Worm (Caenorhabditis elegans) whole organism, L4 larva: ENCODE data around the gene zig-11.
A peak's percentile ranks its signal among the peaks of the same experiment; 100 is the strongest.

ENCODE experiments used
- F10B5.3 ChIP-seq: sonication (generic microtip); optimal IDR thresholded peaks from 2 replicates; lab custom pipeline; 2016; ENCODE audit warnings: mild to moderate bottlenecking, missing genetic modification characterization, missing compliant biosample characterization
- Y48G9A.11 ChIP-seq: fragments of 200-800 bp; sonication (Bioruptor generic); IDR thresholded peaks from 2 replicates; pipeline ENCODE4 v1.3.6; 2022; ENCODE audit warnings: missing genetic modification reagents, missing genetic modification characterization, missing compliant biosample characterization
- Y5F2A.4 ChIP-seq: fragments of 200-800 bp; sonication (Bioruptor generic); optimal IDR thresholded peaks from 2 replicates; lab custom pipeline; 2018; ENCODE audit warnings: mild to moderate bottlenecking, missing genetic modification characterization, missing compliant biosample characterization
- ZK337.2 ChIP-seq: fragments of 200-800 bp; sonication (Bioruptor generic); IDR thresholded peaks from 2 replicates; pipeline ENCODE4 v1.3.6; 2022; ENCODE audit warnings: missing genetic modification reagents, missing genetic modification characterization, missing compliant biosample characterization
- aha-1 ChIP-seq: fragments of 150-350 bp; peaks from one replicate; lab custom pipeline; 2014; ENCODE audit warnings: missing biosample characterization, missing genetic modification characterization
- ama-1 ChIP-seq: fragments of 150-350 bp; optimal IDR thresholded peaks from 2 replicates; lab custom pipeline; 2014; ENCODE audit warnings: inconsistent platforms, mixed read lengths
- ceh-44 ChIP-seq: fragments of 200-800 bp; sonication (Bioruptor generic); IDR thresholded peaks from 2 replicates; pipeline ENCODE4 v1.3.6; 2022; ENCODE audit warnings: missing genetic modification reagents, missing genetic modification characterization, missing compliant biosample characterization
- daf-16 ChIP-seq, 3 experiments: sonication (generic microtip); optimal IDR thresholded peaks; 2 replicates each; lab custom pipeline; 2016 to 2017; ENCODE audit warnings: missing genetic modification characterization in 3 of 3, missing genetic modification reagents in 3 of 3, mild to moderate bottlenecking in 2 of 3, missing compliant biosample characterization in 2 of 3, missing biosample characterization in 1 of 3, moderate library complexity in 1 of 3
- daf-19 ChIP-seq: fragments of 200-800 bp; sonication (Bioruptor generic); conservative IDR thresholded peaks from 2 replicates; pipeline ENCODE4 v1.3.6; 2022; ENCODE audit warnings: missing genetic modification characterization, missing compliant biosample characterization
- dmd-6 ChIP-seq: fragments of 200-800 bp; sonication (Bioruptor generic); IDR thresholded peaks from 2 replicates; pipeline ENCODE4 v1.3.6; 2022; ENCODE audit warnings: missing genetic modification reagents, missing genetic modification characterization, missing compliant biosample characterization
- dpl-1 ChIP-seq: fragments of 150-350 bp; optimal IDR thresholded peaks from 2 replicates; lab custom pipeline; 2014; ENCODE audit warnings: missing biosample characterization, missing genetic modification reagents, missing genetic modification characterization
- duxl-1 ChIP-seq: sonication (generic microtip); optimal IDR thresholded peaks from 2 replicates; lab custom pipeline; 2016; ENCODE audit warnings: mild to moderate bottlenecking, missing genetic modification characterization, moderate library complexity, missing compliant biosample characterization; ENCODE audit not compliant: poor library complexity
- fkh-10 ChIP-seq: fragments of 150-350 bp; optimal IDR thresholded peaks from 2 replicates; lab custom pipeline; 2014; ENCODE audit warnings: missing biosample characterization, missing genetic modification reagents, missing genetic modification characterization
- fos-1 ChIP-seq: fragments of 150-350 bp; optimal IDR thresholded peaks from 2 replicates; lab custom pipeline; 2014; ENCODE audit warnings: missing biosample characterization, missing genetic modification characterization
- gei-8 ChIP-seq: fragments of 200-800 bp; sonication (Bioruptor generic); optimal IDR thresholded peaks from 2 replicates; lab custom pipeline; 2018; ENCODE audit warnings: mild to moderate bottlenecking, missing genetic modification characterization, missing compliant biosample characterization
- hif-1 ChIP-seq, 2 experiments: sonication (generic microtip); optimal IDR thresholded peaks; 2 replicates each; lab custom pipeline; 2016 to 2017; ENCODE audit warnings: missing compliant biosample characterization in 2 of 2, missing genetic modification characterization in 2 of 2, missing genetic modification reagents in 2 of 2, missing genotype in 2 of 2, mild to moderate bottlenecking in 1 of 2
- hlh-11 ChIP-seq: fragments of 200-800 bp; sonication (Bioruptor generic); optimal IDR thresholded peaks from 2 replicates; lab custom pipeline; 2018; ENCODE audit warnings: mild to moderate bottlenecking, missing genetic modification characterization, missing compliant biosample characterization
- hlh-30 ChIP-seq: sonication (generic microtip); optimal IDR thresholded peaks from 2 replicates; lab custom pipeline; 2017; ENCODE audit warnings: antibody characterized with exemption, mild to moderate bottlenecking, missing genetic modification characterization, missing compliant biosample characterization; ENCODE audit not compliant: insufficient read depth
- lsy-2 ChIP-seq, 2 experiments: fragments of 150-350 bp in 1 of 2; sonication (generic microtip) in 1 of 2; optimal IDR thresholded peaks; 2 replicates each; lab custom pipeline; 2014 to 2017; ENCODE audit warnings: missing biosample characterization in 2 of 2, missing genetic modification characterization in 2 of 2
- madf-5 ChIP-seq, 2 experiments: fragments of 200-800 bp; sonication (Bioruptor generic); IDR thresholded peaks; 2 replicates each; pipeline ENCODE4 v1.3.6; 2022; ENCODE audit warnings: missing compliant biosample characterization in 2 of 2, missing genetic modification characterization in 2 of 2
- madf-9 ChIP-seq: fragments of 200-800 bp; sonication (Bioruptor generic); conservative IDR thresholded peaks from 2 replicates; pipeline ENCODE4 v1.3.6; 2022; ENCODE audit warnings: missing genetic modification reagents, missing genetic modification characterization, missing compliant biosample characterization
- mdl-1 ChIP-seq, 2 experiments: fragments of 150-350 bp in 1 of 2; sonication (generic microtip) in 1 of 2; optimal IDR thresholded peaks; 2 replicates each; lab custom pipeline; 2014 to 2017; ENCODE audit warnings: missing biosample characterization in 2 of 2, missing genetic modification characterization in 2 of 2
- mep-1 ChIP-seq: fragments of 150-350 bp; sonication (generic microtip); optimal IDR thresholded peaks from 3 replicates; lab custom pipeline; 2014; ENCODE audit warnings: missing biosample characterization, missing genetic modification characterization
- mes-2 ChIP-seq: sonication (generic microtip); optimal IDR thresholded peaks from 2 replicates; lab custom pipeline; 2016; ENCODE audit warnings: missing genotype, mild to moderate bottlenecking, missing genetic modification characterization, missing compliant biosample characterization; ENCODE audit not compliant: poor library complexity, severe bottlenecking
- mxl-3 ChIP-seq: fragments of 200-800 bp; sonication (Bioruptor generic); optimal IDR thresholded peaks from 2 replicates; lab custom pipeline; 2018; ENCODE audit warnings: mild to moderate bottlenecking, missing genetic modification characterization, missing compliant biosample characterization
- nhr-10 ChIP-seq: fragments of 150-350 bp; optimal IDR thresholded peaks from 2 replicates; lab custom pipeline; 2014; ENCODE audit warnings: missing biosample characterization, missing genetic modification characterization
- nhr-28 ChIP-seq: fragments of 150-350 bp; optimal IDR thresholded peaks from 2 replicates; lab custom pipeline; 2014; ENCODE audit warnings: missing biosample characterization, missing genetic modification characterization
- nhr-6 ChIP-seq: fragments of 150-350 bp; optimal IDR thresholded peaks from 2 replicates; lab custom pipeline; 2014; ENCODE audit warnings: missing biosample characterization, missing genetic modification characterization
- nhr-77 ChIP-seq: fragments of 150-350 bp; optimal IDR thresholded peaks from 2 replicates; lab custom pipeline; 2014; ENCODE audit warnings: missing biosample characterization, missing genetic modification characterization
- pqm-1 ChIP-seq: sonication (generic microtip); optimal IDR thresholded peaks from 2 replicates; lab custom pipeline; 2017; ENCODE audit warnings: missing biosample characterization, missing genetic modification characterization
- rbr-2 ChIP-seq: sonication (generic microtip); optimal IDR thresholded peaks from 2 replicates; lab custom pipeline; 2016; ENCODE audit warnings: missing genotype, missing genetic modification characterization, missing compliant biosample characterization
- spr-1 ChIP-seq: sonication (generic microtip); optimal IDR thresholded peaks from 2 replicates; lab custom pipeline; 2016; ENCODE audit warnings: mild to moderate bottlenecking, missing genetic modification characterization, missing compliant biosample characterization
- spr-3 ChIP-seq: fragments of 200-800 bp; sonication (Bioruptor generic); optimal IDR thresholded peaks from 2 replicates; lab custom pipeline; 2018; ENCODE audit warnings: mild to moderate bottlenecking, missing genetic modification characterization, missing compliant biosample characterization
- tra-1 ChIP-seq: fragments of 200-800 bp; sonication (Bioruptor generic); IDR thresholded peaks from 2 replicates; pipeline ENCODE4 v1.3.6; 2022; ENCODE audit warnings: missing genetic modification reagents, missing genetic modification characterization, missing compliant biosample characterization
- unc-39 ChIP-seq: sonication (generic microtip); optimal IDR thresholded peaks from 2 replicates; lab custom pipeline; 2017; ENCODE audit warnings: missing biosample characterization, missing genetic modification characterization
- unc-62 ChIP-seq, 3 experiments: fragments of 150-350 bp in 1 of 3; sonication (generic microtip); optimal IDR thresholded peaks in 2 of 3; peaks in 1 of 3; 1 replicate in 1 of 3; 2 replicates in 2 of 3; lab custom pipeline; 2014 to 2017; ENCODE audit warnings: missing biosample characterization in 3 of 3, missing genetic modification characterization in 3 of 3, missing genetic modification reagents in 3 of 3, missing genotype in 1 of 3
- zag-1 ChIP-seq: fragments of 150-350 bp; optimal IDR thresholded peaks from 2 replicates; lab custom pipeline; 2014; ENCODE audit warnings: missing biosample characterization, missing genetic modification characterization

Gene zig-11

ce11 chrV:1892567-1893277 is at the start of gene zig-11:
zig-11 (minus strand) TSS chrV:1892939.
- TF ChIP-seq dpl-1 (GFP tag; lab: Kevin White, UChicago) (peak; percentile 73), aha-1 (peak; percentile 72), hif-1 (tag; optimal IDR thresholded peaks at IDR 0.05; lab: Kevin White, UChicago) (no peak), mes-2 (tag; lab: Kevin White, UChicago) (peak; percentile 25), nhr-6 (tag; lab: Kevin White, UChicago) (peak; percentile 46), lsy-2 (tag; optimal IDR thresholded peaks at IDR 0.05; lab: Kevin White, UChicago) (peak in 1 of 2 experiments; percentile 84), Y5F2A.4 (GFP tag; lab: Kevin White, UChicago) (no peak), nhr-28 (tag; lab: Kevin White, UChicago) (peak; percentile 9)
- TF ChIP-seq, all 104 proteins: peak for 6

ce11 chrV:1940472-1941221 is 47.9 kb upstream of the zig-11 start:
- no peak for TF ChIP-seq nhr-6 (tag; lab: Kevin White, UChicago)
- TF ChIP-seq daf-19: no peak
- TF ChIP-seq fkh-10 (GFP tag; lab: Kevin White, UChicago): peak; percentile 63
- no peak for TF ChIP-seq madf-9 (GFP tag; lab: Robert Waterston, UW)
- peak; percentile 81 for TF ChIP-seq aha-1

DNA sequence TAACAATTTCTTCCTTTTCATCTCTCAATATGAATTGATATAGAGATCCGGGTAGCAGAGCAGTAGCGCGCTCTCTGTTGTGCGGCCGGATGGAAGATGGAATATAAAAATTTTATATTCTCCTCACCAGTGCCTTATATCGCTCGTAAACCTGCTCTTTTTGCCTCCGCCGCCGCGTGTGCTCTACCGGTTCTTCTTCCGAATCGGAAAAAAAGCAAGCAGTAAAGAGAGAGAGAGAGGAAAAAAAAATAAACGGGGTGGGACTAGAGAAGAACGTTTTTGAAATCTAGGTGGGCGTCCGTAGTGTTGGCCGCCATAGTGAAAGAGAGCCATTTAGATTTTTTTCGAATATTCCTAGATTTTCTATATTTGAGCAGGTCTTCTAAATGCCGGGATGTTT is 45.2 kb upstream of the zig-11 start, which contains the start of gene glb-25:
glb-25 (plus strand) TSS at position 301 of the 400 bp plus-strand sequence.
- TF ChIP-seq zag-1 (tag; lab: Kevin White, UChicago): no peak
- TF ChIP-seq madf-5 (GFP tag; IDR thresholded peaks at IDR 0.05; lab: Robert Waterston, UW): no peak
- TF ChIP-seq tra-1 (GFP tag; lab: Robert Waterston, UW): no peak
- TF ChIP-seq ceh-44: no peak
- TF ChIP-seq F10B5.3 (tag; lab: Kevin White, UChicago): no peak
- no peak for TF ChIP-seq fos-1
- TF ChIP-seq rbr-2 (tag; lab: Kevin White, UChicago): no peak
- no peak for TF ChIP-seq mep-1 (tag; lab: Kevin White, UChicago)
- TF ChIP-seq Y48G9A.11: no peak
- TF ChIP-seq hlh-30 (tag; lab: Kevin White, UChicago): no peak
- no peak for TF ChIP-seq spr-3 (GFP tag; lab: Kevin White, UChicago)
- no peak for TF ChIP-seq fkh-10 (GFP tag; lab: Kevin White, UChicago)
- TF ChIP-seq duxl-1 (tag; lab: Kevin White, UChicago): no peak

DNA sequence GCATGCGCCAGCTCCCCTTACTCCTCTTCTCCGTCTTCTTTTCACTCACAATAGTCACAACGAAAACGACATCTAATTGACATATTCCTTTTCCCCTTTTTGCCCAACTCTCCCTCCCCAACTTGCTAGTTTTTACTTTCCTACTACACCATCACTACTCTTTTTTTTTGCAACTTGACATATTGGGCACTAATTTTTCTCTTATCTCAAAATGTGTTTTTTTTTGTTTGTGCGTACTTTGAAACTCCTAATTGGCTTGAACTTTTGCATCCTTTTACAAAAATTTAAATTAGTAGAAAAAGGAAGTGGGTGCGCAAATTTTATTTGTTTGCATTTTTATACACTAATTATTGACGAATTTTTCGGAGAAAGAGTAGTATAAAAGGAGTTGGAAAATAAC is 42.8 kb upstream of the zig-11 start:
- TF ChIP-seq rbr-2 (tag; lab: Kevin White, UChicago): no peak
- TF ChIP-seq unc-62 (GFP tag; optimal IDR thresholded peaks at IDR 0.05 in 1 of 2; lab: Kevin White, UChicago): peak in 1 of 2 experiments; percentile 26
- TF ChIP-seq unc-62 (tag; optimal IDR thresholded peaks at IDR 0.05; lab: Kevin White, UChicago): no peak
- no peak for TF ChIP-seq gei-8 (GFP tag; lab: Kevin White, UChicago)
- peak; percentile 71 for TF ChIP-seq aha-1

DNA sequence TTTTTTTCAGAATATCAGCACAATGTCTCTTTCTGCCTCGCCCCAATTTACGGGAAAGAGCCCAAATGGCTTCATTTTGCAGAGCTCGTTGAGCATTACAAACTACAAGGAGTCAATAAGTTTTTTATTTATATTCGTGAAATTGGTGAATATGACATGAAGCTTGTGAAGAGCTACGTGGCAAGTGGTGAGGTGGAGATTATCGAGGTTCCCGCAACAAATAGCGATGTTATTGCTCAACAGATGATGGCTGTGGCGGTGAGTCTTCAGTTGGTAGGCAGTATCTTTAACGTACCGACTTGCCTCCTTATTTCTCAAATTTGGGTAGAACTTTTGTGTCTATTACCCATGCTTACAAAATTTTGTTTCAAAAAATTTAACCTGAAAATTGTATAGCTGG is 35.7 kb upstream of the zig-11 start:
- TF ChIP-seq aha-1 (peak; percentile 95), dmd-6 (no peak)

DNA sequence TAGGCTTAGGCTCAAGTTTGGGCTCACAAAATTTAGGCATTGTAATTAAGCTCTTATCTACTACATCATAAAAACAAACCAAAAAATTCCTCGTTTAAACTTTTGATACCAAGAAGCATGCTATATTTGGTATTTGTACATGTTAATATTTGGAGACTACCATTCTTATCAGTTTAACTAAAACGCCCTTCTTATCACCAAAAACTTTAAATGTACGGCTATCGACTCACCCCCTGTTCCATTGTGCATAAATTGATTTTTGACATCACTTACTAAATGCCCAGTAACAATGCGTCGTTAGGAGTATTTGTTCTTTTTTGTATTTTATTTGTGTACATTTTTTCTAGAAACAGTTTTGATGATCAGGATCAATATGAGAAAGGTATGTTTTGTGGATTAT is 34.3 kb upstream of the zig-11 start, which contains the start of gene T06A1.5:
T06A1.5 (plus strand) TSS at position 209 of the 400 bp plus-strand sequence.
- TF ChIP-seq ama-1 (lab: Kevin White, UChicago) (no peak), mxl-3 (GFP tag; lab: Kevin White, UChicago) (peak; percentile 1), ZK337.2 (GFP tag; lab: Robert Waterston, UW) (no peak), hlh-11 (peak; percentile 49), nhr-10 (tag; lab: Kevin White, UChicago) (no peak), daf-16 (GFP tag; optimal IDR thresholded peaks at IDR 0.05; lab: Kevin White, UChicago) (no peak), daf-16 (tag; optimal IDR thresholded peaks at IDR 0.05; lab: Kevin White, UChicago) (peak; percentile 51), spr-1 (tag; lab: Kevin White, UChicago) (no peak), nhr-28 (tag; lab: Kevin White, UChicago) (peak; percentile 86), unc-39 (tag; lab: Kevin White, UChicago) (no peak), pqm-1 (tag; lab: Kevin White, UChicago) (peak; percentile 90), nhr-77 (tag; lab: Kevin White, UChicago) (no peak), dmd-6 (peak; percentile 61; the same call in 1 of the 2 replicates), mdl-1 (tag; optimal IDR thresholded peaks at IDR 0.05; lab: Kevin White, UChicago) (no peak), spr-3 (GFP tag; lab: Kevin White, UChicago) (no peak), unc-62 (GFP tag; optimal IDR thresholded peaks at IDR 0.05 in 1 of 2; lab: Kevin White, UChicago) (peak in 1 of 2 experiments; percentile 22), unc-62 (tag; optimal IDR thresholded peaks at IDR 0.05; lab: Kevin White, UChicago) (no peak)
